Worm (Caenorhabditis elegans): ENCODE measurements around the gene syx-18.

ce11 chrV:6614968-6615367 lies 40.3 kb downstream of the syx-18 start:
- TF ChIP-seq dao-5 (tag; optimal IDR thresholded peaks at IDR 0.05), result no peak
- no peak for TF ChIP-seq W03F9.2 (tag; optimal IDR thresholded peaks at IDR 0.05)
- TF ChIP-seq him-1 (tag; optimal IDR thresholded peaks at IDR 0.05), result no peak

All from whole organism, L4/young adult.